Fruit fly (Drosophila melanogaster): ENCODE results near the gene CG11076.

CG11076 gene

dm6 chr4:1053653-1054163 lies 22.2 kb upstream of the CG11076 start, which contains the start of gene CaMKII:
Gene CaMKII (minus strand): TSS chr4:1053703.
- TF ChIP-seq GATAe (GFP tag; conservative IDR thresholded peaks at IDR 0.05) = no peak
- peak; percentile 14 for TF ChIP-seq tin (GFP tag; optimal IDR thresholded peaks at IDR 0.05)
- peak; percentile 62 for TF ChIP-seq Xrp1 (GFP tag; IDR thresholded peaks at IDR 0.05)
- no peak for TF ChIP-seq Usf (GFP tag; optimal IDR thresholded peaks at IDR 0.05)
- TF ChIP-seq Ravus (GFP tag; IDR thresholded peaks at IDR 0.05) = no peak
- peak; percentile 34 for TF ChIP-seq E2f2 (GFP tag; IDR thresholded peaks at IDR 0.05)
- TF ChIP-seq CG11247 (GFP tag; IDR thresholded peaks at IDR 0.05) = no peak
- TF ChIP-seq CG11695 (GFP tag; IDR thresholded peaks at IDR 0.05) = peak; percentile 41; the same call in 1 of the 3 replicates
- TF ChIP-seq CG18619 (GFP tag; optimal IDR thresholded peaks at IDR 0.05) = no peak
- no peak for TF ChIP-seq CG30431 (GFP tag; optimal IDR thresholded peaks at IDR 0.05)
- TF ChIP-seq CHES-1-like (GFP tag; optimal IDR thresholded peaks at IDR 0.05) = no peak
- no peak for TF ChIP-seq H15 (GFP tag; IDR thresholded peaks at IDR 0.05)
- TF ChIP-seq tap (tag; optimal IDR thresholded peaks at IDR 0.05) = peak; percentile 9
- TF ChIP-seq sima (GFP tag; optimal IDR thresholded peaks at IDR 0.05) = no peak
- peak; percentile 54; the same call in 1 of the 3 replicates for TF ChIP-seq CG17361 (GFP tag; IDR thresholded peaks at IDR 0.05)
- no peak for TF ChIP-seq dati (GFP tag; IDR thresholded peaks at IDR 0.05)
- TF ChIP-seq CG18476 (GFP tag; optimal IDR thresholded peaks at IDR 0.05) = no peak
- no peak for TF ChIP-seq CG6654 (GFP tag; optimal IDR thresholded peaks at IDR 0.05)
- TF ChIP-seq CG12104 (GFP tag; optimal IDR thresholded peaks at IDR 0.05) = peak; percentile 28
- no peak for TF ChIP-seq Dll (GFP tag; IDR thresholded peaks at IDR 0.05; ENCODE audit: partially characterized antibody)
- no peak for TF ChIP-seq TFAM (GFP tag; optimal IDR thresholded peaks at IDR 0.05)
- TF ChIP-seq sob (GFP tag; IDR thresholded peaks at IDR 0.05) = no peak
- no peak for TF ChIP-seq sc (optimal IDR thresholded peaks at IDR 0.05)
- TF ChIP-seq sc (GFP tag; optimal IDR thresholded peaks at IDR 0.05) = no peak
- TF ChIP-seq CG8089 (GFP tag; optimal IDR thresholded peaks at IDR 0.05) = no peak
- peak; percentile 20 for TF ChIP-seq gcm (GFP tag; optimal IDR thresholded peaks at IDR 0.05)
- no peak for TF ChIP-seq NC2α (GFP tag; optimal IDR thresholded peaks at IDR 0.05)
- no peak for TF ChIP-seq CG4360 (GFP tag; IDR thresholded peaks at IDR 0.05)
- TF ChIP-seq Chrac-16 (GFP tag; optimal IDR thresholded peaks at IDR 0.05) = no peak
- peak; percentile 90 for TF ChIP-seq ewg (GFP tag; optimal IDR thresholded peaks at IDR 0.05)
- TF ChIP-seq unc-4 (GFP tag; IDR thresholded peaks at IDR 0.05; ENCODE audit: partially characterized antibody) = no peak
- TF ChIP-seq D19A (tag; optimal IDR thresholded peaks at IDR 0.05) = no peak
- no peak for TF ChIP-seq CG12744 (GFP tag; optimal IDR thresholded peaks at IDR 0.05)
- peak; percentile 54 for TF ChIP-seq CG4424 (GFP tag; optimal IDR thresholded peaks at IDR 0.05)
- no peak for TF ChIP-seq Dref (GFP tag; IDR thresholded peaks at IDR 0.05)
- no peak for TF ChIP-seq CG7928 (GFP tag; optimal IDR thresholded peaks at IDR 0.05)
- TF ChIP-seq CG2120 (GFP tag; optimal IDR thresholded peaks at IDR 0.05) = peak; percentile 36
- peak; percentile 2 for TF ChIP-seq CG13624 (GFP tag; optimal IDR thresholded peaks at IDR 0.05)
- TF ChIP-seq Awh (GFP tag; IDR thresholded peaks at IDR 0.05) = no peak
- no peak for TF ChIP-seq stc (GFP tag; IDR thresholded peaks at IDR 0.05)
- TF ChIP-seq CG17385 (GFP tag; optimal IDR thresholded peaks at IDR 0.05) = peak; percentile 22
- no peak for TF ChIP-seq CG5180 (GFP tag; optimal IDR thresholded peaks at IDR 0.05)
- TF ChIP-seq CG14050 (GFP tag; IDR thresholded peaks at IDR 0.05) = no peak
- peak; percentile 18 for TF ChIP-seq CG4854 (GFP tag; optimal IDR thresholded peaks at IDR 0.05)
- peak; percentile 22 for TF ChIP-seq CG7271 (tag; optimal IDR thresholded peaks at IDR 0.05)
- TF ChIP-seq vnd (GFP tag; IDR thresholded peaks at IDR 0.05; ENCODE audit: partially characterized antibody) = no peak
- TF ChIP-seq CG3281 (GFP tag; optimal IDR thresholded peaks at IDR 0.05) = peak; percentile 35
- no peak for TF ChIP-seq pb (GFP tag; optimal IDR thresholded peaks at IDR 0.05)
- no peak for TF ChIP-seq CG1647 (GFP tag; optimal IDR thresholded peaks at IDR 0.05)
- peak; percentile 33 for TF ChIP-seq az2 (GFP tag; optimal IDR thresholded peaks at IDR 0.05)
- TF ChIP-seq CG8478 (optimal IDR thresholded peaks at IDR 0.05) = no peak
- TF ChIP-seq twi (tag; optimal IDR thresholded peaks at IDR 0.05) = peak; percentile 3
- TF ChIP-seq Dp (GFP tag; optimal IDR thresholded peaks at IDR 0.05) = peak; percentile 7

Measured in whole organism, embryonic.